Worm (Caenorhabditis elegans) whole organism, mixed stage, embryonic: ENCODE measurements around the gene rml-3.

Experiments
- M03D4.4 ChIP-seq: sonication (generic microtip); optimal IDR thresholded peaks from 2 replicates; lab custom pipeline; 2017; ENCODE audit warnings: mild to moderate bottlenecking, missing genetic modification characterization, missing compliant biosample characterization
- blmp-1 ChIP-seq: fragments of 150-350 bp; optimal IDR thresholded peaks from 2 replicates; lab custom pipeline; 2014; ENCODE audit warnings: missing biosample characterization, missing genetic modification characterization
- ceh-39 ChIP-seq: fragments of 150-350 bp; optimal IDR thresholded peaks from 2 replicates; lab custom pipeline; 2014; ENCODE audit warnings: missing biosample characterization, missing genetic modification characterization
- ceh-43 ChIP-seq: fragments of 200-800 bp; sonication (Bioruptor generic); optimal IDR thresholded peaks from 2 replicates; lab custom pipeline; 2018; ENCODE audit warnings: mild to moderate bottlenecking, missing genetic modification characterization, moderate library complexity, missing compliant biosample characterization
- ceh-83 ChIP-seq: fragments of 200-800 bp; sonication (Bioruptor generic); optimal IDR thresholded peaks from 2 replicates; lab custom pipeline; 2018; ENCODE audit warnings: mild to moderate bottlenecking, missing genetic modification characterization, missing compliant biosample characterization
- ces-1 ChIP-seq: fragments of 150-350 bp; optimal IDR thresholded peaks from 2 replicates; lab custom pipeline; 2014; ENCODE audit warnings: missing biosample characterization, missing genetic modification reagents, missing genetic modification characterization
- drap-1 ChIP-seq: fragments of 200-800 bp; sonication (Bioruptor generic); optimal IDR thresholded peaks from 3 replicates; lab custom pipeline; 2018; ENCODE audit warnings: mild to moderate bottlenecking, missing genetic modification characterization, missing compliant biosample characterization
- elt-1 ChIP-seq: sonication (generic microtip); optimal IDR thresholded peaks from 2 replicates; lab custom pipeline; 2017; ENCODE audit warnings: missing genetic modification characterization, mild to moderate bottlenecking, missing compliant biosample characterization, antibody characterized with exemption, moderate library complexity, borderline replicate concordance; ENCODE audit not compliant: insufficient read depth
- elt-3 ChIP-seq: fragments of 150-350 bp; optimal IDR thresholded peaks from 2 replicates; lab custom pipeline; 2014; ENCODE audit warnings: missing biosample characterization, missing genetic modification characterization
- flh-1 ChIP-seq: fragments of 200-800 bp; sonication (Bioruptor generic); optimal IDR thresholded peaks from 2 replicates; lab custom pipeline; 2018; ENCODE audit warnings: mild to moderate bottlenecking, missing genetic modification characterization, moderate library complexity, missing compliant biosample characterization
- ham-2 ChIP-seq: fragments of 200-800 bp; sonication (Bioruptor generic); optimal IDR thresholded peaks from 2 replicates; lab custom pipeline; 2018; ENCODE audit warnings: mild to moderate bottlenecking, missing genetic modification characterization, missing compliant biosample characterization
- hlh-1 ChIP-seq: fragments of 150-350 bp; optimal IDR thresholded peaks from 2 replicates; lab custom pipeline; 2014; ENCODE audit warnings: missing biosample characterization, missing genetic modification reagents, missing genetic modification characterization
- lin-13 ChIP-seq: fragments of 150-350 bp; optimal IDR thresholded peaks from 2 replicates; lab custom pipeline; 2014; ENCODE audit warnings: missing biosample characterization, missing genetic modification characterization
- lin-32 ChIP-seq: fragments of 200-800 bp; sonication (Bioruptor generic); optimal IDR thresholded peaks from 2 replicates; lab custom pipeline; 2018; ENCODE audit warnings: mild to moderate bottlenecking, missing genetic modification characterization, missing compliant biosample characterization
- lsy-2 ChIP-seq: fragments of 150-350 bp; optimal IDR thresholded peaks from 2 replicates; lab custom pipeline; 2014; ENCODE audit warnings: missing biosample characterization, missing genetic modification characterization
- mep-1 ChIP-seq: fragments of 150-350 bp; optimal IDR thresholded peaks from 2 replicates; lab custom pipeline; 2017; ENCODE audit warnings: missing biosample characterization, missing genetic modification reagents, missing genetic modification characterization, inconsistent platforms
- mls-2 ChIP-seq: sonication (generic microtip); optimal IDR thresholded peaks from 2 replicates; lab custom pipeline; 2016; ENCODE audit warnings: mild to moderate bottlenecking, missing genetic modification characterization, moderate library complexity, missing compliant biosample characterization
- nhr-12 ChIP-seq: fragments of 150-350 bp; optimal IDR thresholded peaks from 2 replicates; lab custom pipeline; 2014; ENCODE audit warnings: missing biosample characterization, missing genetic modification characterization
- nhr-2 ChIP-seq: fragments of 150-350 bp; optimal IDR thresholded peaks from 2 replicates; lab custom pipeline; 2014; ENCODE audit warnings: missing biosample characterization, missing genetic modification characterization
- nhr-237 ChIP-seq: fragments of 150-350 bp; optimal IDR thresholded peaks from 2 replicates; lab custom pipeline; 2014; ENCODE audit warnings: missing biosample characterization, missing genetic modification characterization
- nhr-28 ChIP-seq: fragments of 150-350 bp; optimal IDR thresholded peaks from 2 replicates; lab custom pipeline; 2014; ENCODE audit warnings: missing biosample characterization, missing genetic modification characterization
- nhr-76 ChIP-seq: sonication (generic microtip); optimal IDR thresholded peaks from 2 replicates; lab custom pipeline; 2017; ENCODE audit warnings: missing biosample characterization, missing genetic modification characterization
- pha-4 ChIP-seq: fragments of 150-350 bp; optimal IDR thresholded peaks from 2 replicates; lab custom pipeline; 2018; ENCODE audit warnings: missing biosample characterization, missing genetic modification reagents, missing genetic modification characterization
- snpc-4 ChIP-seq: fragments of 150-350 bp; optimal IDR thresholded peaks from 2 replicates; lab custom pipeline; 2014; ENCODE audit warnings: missing biosample characterization, missing genetic modification characterization
- sptf-1 ChIP-seq: sonication (generic microtip); optimal IDR thresholded peaks from 2 replicates; lab custom pipeline; 2017; ENCODE audit warnings: mild to moderate bottlenecking, missing genetic modification characterization, moderate library complexity, missing compliant biosample characterization
- tbx-8 ChIP-seq: fragments of 200-800 bp; sonication (Bioruptor generic); optimal IDR thresholded peaks from 2 replicates; lab custom pipeline; 2018; ENCODE audit warnings: mild to moderate bottlenecking, missing genetic modification characterization, moderate library complexity, missing compliant biosample characterization
- unc-39 ChIP-seq: fragments of 150-350 bp; optimal IDR thresholded peaks from 2 replicates; lab custom pipeline; 2014; ENCODE audit warnings: missing biosample characterization, missing genetic modification characterization
- unc-62 ChIP-seq: fragments of 150-350 bp; optimal IDR thresholded peaks from 2 replicates; lab custom pipeline; 2014; ENCODE audit warnings: missing biosample characterization, missing genetic modification reagents, missing genetic modification characterization
- zip-8 ChIP-seq: fragments of 150-350 bp; optimal IDR thresholded peaks from 2 replicates; lab custom pipeline; 2014; ENCODE audit warnings: missing biosample characterization, missing genetic modification characterization
- ztf-11 ChIP-seq: fragments of 150-350 bp; optimal IDR thresholded peaks from 2 replicates; lab custom pipeline; 2014; ENCODE audit warnings: missing biosample characterization, missing genetic modification characterization

Gene rml-3

DNA sequence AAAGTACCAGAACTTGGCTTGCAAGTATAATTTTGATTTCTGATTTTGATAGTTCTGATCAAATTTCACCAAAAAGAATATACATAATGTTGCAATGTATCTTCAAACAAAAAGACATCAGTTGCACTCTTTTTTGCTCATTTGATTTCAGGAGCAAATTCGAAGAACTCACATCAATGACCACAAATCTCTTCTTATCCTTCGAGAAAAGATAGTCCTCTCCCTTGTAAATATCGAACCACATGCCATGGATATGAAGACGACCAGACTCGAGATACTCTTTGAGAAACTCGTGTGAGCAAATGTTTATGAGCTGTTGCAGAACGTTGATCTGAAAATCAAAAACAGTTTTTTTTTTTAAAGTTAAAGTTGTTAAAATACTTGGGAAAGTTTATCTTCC is 36.1 kb downstream of the rml-3 start:
- TF ChIP-seq M03D4.4 (tag; lab: Kevin White, UChicago): no peak
- TF ChIP-seq lsy-2: no peak
- TF ChIP-seq drap-1 (GFP tag; lab: Kevin White, UChicago): no peak
- no peak for TF ChIP-seq nhr-2 (tag; lab: Kevin White, UChicago)
- no peak for TF ChIP-seq mep-1
- TF ChIP-seq elt-1 (tag; lab: Kevin White, UChicago): no peak

DNA sequence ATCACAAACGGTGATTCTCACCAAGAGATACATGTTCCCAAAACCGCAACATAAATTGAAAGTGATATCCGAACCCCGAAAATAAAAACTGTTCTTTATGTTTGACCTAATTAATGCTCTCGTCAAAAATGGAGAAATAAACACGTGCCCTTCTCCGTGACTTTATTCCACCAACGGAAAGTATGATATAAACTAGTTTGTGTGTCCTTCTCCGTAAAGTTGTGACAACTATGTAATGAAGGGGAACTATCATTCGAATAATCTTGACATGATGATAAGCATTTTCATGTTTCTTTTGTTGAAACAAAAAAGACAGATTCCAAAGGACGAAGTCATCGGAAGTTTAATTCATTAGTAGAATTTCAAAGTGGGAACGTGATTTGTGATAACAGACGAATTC is 37.3 kb downstream of the rml-3 start:
- TF ChIP-seq snpc-4 (tag; lab: Kevin White, UChicago) (no peak), ham-2 (GFP tag; lab: Kevin White, UChicago) (no peak), ceh-39 (no peak), drap-1 (GFP tag; lab: Kevin White, UChicago) (no peak), flh-1 (GFP tag; lab: Kevin White, UChicago) (no peak), unc-39 (tag; lab: Kevin White, UChicago) (no peak), lin-13 (no peak), elt-3 (tag; lab: Kevin White, UChicago) (no peak), blmp-1 (no peak), pha-4 (no peak), mls-2 (tag; lab: Kevin White, UChicago) (no peak), lsy-2 (no peak), ceh-83 (GFP tag; lab: Kevin White, UChicago) (no peak), unc-62 (no peak), ces-1 (GFP tag; lab: Kevin White, UChicago) (no peak)

DNA sequence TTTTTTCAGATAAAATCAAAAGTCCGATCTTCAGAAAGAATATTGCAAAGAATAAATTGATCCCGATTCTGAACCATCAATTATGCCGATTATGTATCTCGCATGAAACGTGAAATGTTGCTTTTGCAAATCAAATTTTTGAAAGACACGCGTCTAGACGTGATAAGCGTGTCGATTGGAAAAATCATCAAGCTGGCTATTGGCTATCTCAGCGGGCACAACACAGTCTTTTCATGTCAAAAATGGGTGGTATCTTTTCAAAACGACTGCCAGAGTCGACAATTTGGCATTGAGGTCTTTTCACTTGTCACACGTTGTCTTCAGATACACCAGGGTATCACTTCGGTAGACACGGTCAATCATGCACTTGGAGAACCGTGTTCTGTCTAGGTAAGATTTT is 42.2 kb downstream of the rml-3 start, which contains the start of gene daf-9:
daf-9 (plus strand) TSS at position 301 of the 400 bp plus-strand sequence.
- TF ChIP-seq hlh-1 (tag; lab: Kevin White, UChicago): no peak
- TF ChIP-seq elt-3 (tag; lab: Kevin White, UChicago): no peak
- no peak for TF ChIP-seq nhr-12 (tag; lab: Kevin White, UChicago)
- TF ChIP-seq drap-1 (GFP tag; lab: Kevin White, UChicago): no peak

DNA sequence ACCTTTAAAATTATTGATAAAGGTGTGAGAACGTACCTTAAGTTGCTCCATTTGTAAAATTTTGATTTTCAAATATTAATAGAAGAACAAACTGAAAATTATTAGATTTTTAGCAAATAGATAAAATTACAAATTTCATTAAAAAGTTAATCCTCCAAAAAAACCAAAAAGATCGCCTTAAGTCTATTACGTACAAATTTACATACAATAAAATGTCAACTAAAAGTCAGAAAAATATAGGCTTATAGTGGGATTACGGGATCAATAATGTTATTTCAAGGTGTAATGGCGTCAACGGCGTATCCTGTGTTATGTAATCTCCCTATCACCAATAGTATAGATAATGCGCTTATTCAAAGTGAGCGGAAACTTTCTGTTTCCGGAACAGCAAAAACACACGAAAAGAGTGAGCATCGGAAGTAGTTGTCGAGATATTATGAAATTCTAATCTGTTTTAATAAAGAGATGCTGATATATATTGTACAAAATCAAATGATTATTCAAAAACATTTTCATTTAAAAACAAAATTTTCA is 44.6 kb downstream of the rml-3 start, which contains the start of gene ceh-54:
ceh-54 (minus strand) TSS at position 51 of the 534 bp plus-strand sequence.
- TF ChIP-seq zip-8 (tag; lab: Kevin White, UChicago): no peak
- TF ChIP-seq unc-62: no peak
- no peak for TF ChIP-seq elt-1 (tag; lab: Kevin White, UChicago)
- TF ChIP-seq nhr-2 (tag; lab: Kevin White, UChicago): no peak
- TF ChIP-seq sptf-1 (tag; lab: Kevin White, UChicago): no peak
- no peak for TF ChIP-seq ztf-11 (tag; lab: Kevin White, UChicago)
- no peak for TF ChIP-seq drap-1 (GFP tag; lab: Kevin White, UChicago)
- TF ChIP-seq nhr-28 (tag; lab: Kevin White, UChicago): no peak
- no peak for TF ChIP-seq pha-4
- TF ChIP-seq ceh-83 (GFP tag; lab: Kevin White, UChicago): no peak
- no peak for TF ChIP-seq tbx-8 (GFP tag; lab: Kevin White, UChicago)
- TF ChIP-seq nhr-76 (tag; lab: Kevin White, UChicago): no peak
- TF ChIP-seq elt-3 (tag; lab: Kevin White, UChicago): no peak
- TF ChIP-seq lin-32: no peak
- TF ChIP-seq ceh-43 (GFP tag; lab: Kevin White, UChicago): no peak
- no peak for TF ChIP-seq nhr-237
- no peak for TF ChIP-seq blmp-1
- no peak for TF ChIP-seq nhr-12 (tag; lab: Kevin White, UChicago)

DNA sequence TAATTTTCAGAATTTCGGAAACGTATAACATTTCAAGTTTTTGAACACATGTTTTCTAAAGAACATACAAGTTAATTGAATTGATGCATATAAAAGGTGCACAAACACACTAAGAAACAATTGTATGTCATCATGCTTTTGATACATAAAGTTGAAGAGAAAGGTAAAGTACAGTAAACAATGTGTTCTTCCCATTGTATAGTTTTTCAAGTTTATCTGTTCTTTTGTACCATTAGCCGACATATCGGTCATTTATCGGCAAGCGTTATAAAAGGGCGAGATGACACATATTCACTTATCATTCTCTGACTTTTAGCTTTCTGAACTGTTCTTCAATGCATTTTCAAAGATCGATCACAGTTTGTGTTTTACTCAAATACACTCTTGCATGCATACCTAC is 48.9 kb downstream of the rml-3 start, which contains the start of gene T13C5.9:
T13C5.9 (plus strand) TSS at position 301 of the 400 bp plus-strand sequence.
- no peak for TF ChIP-seq pha-4
